Worm (Caenorhabditis elegans) whole organism, early embryonic: ENCODE measurements around the gene fbxa-213.

Experiments used
- B0310.2 ChIP-seq: sonication (generic microtip); optimal IDR thresholded peaks from 2 replicates; lab custom pipeline; 2016; ENCODE audit warnings: mild to moderate bottlenecking, missing genetic modification characterization, missing compliant biosample characterization
- F13C5.2 ChIP-seq: sonication (generic microtip); optimal IDR thresholded peaks from 2 replicates; lab custom pipeline; 2017; ENCODE audit warnings: mild to moderate bottlenecking, missing genetic modification characterization, inconsistent platforms, missing compliant biosample characterization
- aly-1 ChIP-seq: sonication (generic microtip); optimal IDR thresholded peaks from 2 replicates; lab custom pipeline; 2016; ENCODE audit warnings: missing genetic modification characterization, missing compliant biosample characterization
- ama-1 ChIP-seq: fragments of 150-350 bp; optimal IDR thresholded peaks from 2 replicates; lab custom pipeline; 2014
- ceh-13 ChIP-seq: fragments of 200-800 bp; sonication (Bioruptor generic); optimal IDR thresholded peaks from 2 replicates; lab custom pipeline; 2018; ENCODE audit warnings: mild to moderate bottlenecking, missing genetic modification characterization, missing compliant biosample characterization
- ceh-36 ChIP-seq: sonication (generic microtip); optimal IDR thresholded peaks from 2 replicates; lab custom pipeline; 2016; ENCODE audit warnings: missing genetic modification characterization, inconsistent platforms, missing compliant biosample characterization
- ets-7 ChIP-seq: sonication (generic microtip); optimal IDR thresholded peaks from 2 replicates; lab custom pipeline; 2016; ENCODE audit warnings: missing genotype, missing genetic modification characterization, missing compliant biosample characterization
- flt-1 ChIP-seq: fragments of 200-800 bp; sonication (Bioruptor generic); IDR thresholded peaks from 2 replicates; pipeline ENCODE4 v1.3.6; 2022; ENCODE audit warnings: missing genetic modification characterization, missing compliant biosample characterization
- hmbx-1 ChIP-seq: sonication (generic microtip); optimal IDR thresholded peaks from 2 replicates; lab custom pipeline; 2016; ENCODE audit warnings: mild to moderate bottlenecking, missing genetic modification characterization, missing compliant biosample characterization
- hmg-4 ChIP-seq: fragments of 200-800 bp; sonication (Bioruptor generic); optimal IDR thresholded peaks from 2 replicates; lab custom pipeline; 2018; ENCODE audit warnings: mild to moderate bottlenecking, missing genetic modification characterization, missing compliant biosample characterization
- hnd-1 ChIP-seq: sonication (generic microtip); optimal IDR thresholded peaks from 2 replicates; lab custom pipeline; 2016; ENCODE audit warnings: missing genetic modification characterization, missing compliant biosample characterization
- pes-1 ChIP-seq: fragments of 200-800 bp; sonication (Bioruptor generic); IDR thresholded peaks from 2 replicates; pipeline ENCODE4 v1.3.6; 2022; ENCODE audit warnings: missing genetic modification reagents, missing genetic modification characterization, missing compliant biosample characterization
- scrt-1 ChIP-seq: fragments of 200-800 bp; sonication (Bioruptor generic); IDR thresholded peaks from 2 replicates; pipeline ENCODE4 v1.3.6; 2022; ENCODE audit warnings: missing genetic modification characterization, missing compliant biosample characterization
- sea-1 ChIP-seq: fragments of 200-800 bp; sonication (Bioruptor generic); conservative IDR thresholded peaks from 2 replicates; pipeline ENCODE4 v1.3.6; 2022; ENCODE audit warnings: missing genetic modification characterization, missing compliant biosample characterization
- tbx-11 ChIP-seq: fragments of 200-800 bp; sonication (Bioruptor generic); IDR thresholded peaks from 2 replicates; pipeline ENCODE4 v1.3.6; 2022; ENCODE audit warnings: missing genetic modification characterization, missing compliant biosample characterization
- tbx-37 ChIP-seq: fragments of 200-800 bp; sonication (Bioruptor generic); conservative IDR thresholded peaks from 2 replicates; pipeline ENCODE4 v1.3.6; 2022; ENCODE audit warnings: missing genetic modification reagents, missing genetic modification characterization, missing compliant biosample characterization
- tra-4 ChIP-seq: sonication (generic microtip); optimal IDR thresholded peaks from 2 replicates; lab custom pipeline; 2017; ENCODE audit warnings: missing genetic modification characterization, missing compliant biosample characterization

Gene fbxa-213

DNA sequence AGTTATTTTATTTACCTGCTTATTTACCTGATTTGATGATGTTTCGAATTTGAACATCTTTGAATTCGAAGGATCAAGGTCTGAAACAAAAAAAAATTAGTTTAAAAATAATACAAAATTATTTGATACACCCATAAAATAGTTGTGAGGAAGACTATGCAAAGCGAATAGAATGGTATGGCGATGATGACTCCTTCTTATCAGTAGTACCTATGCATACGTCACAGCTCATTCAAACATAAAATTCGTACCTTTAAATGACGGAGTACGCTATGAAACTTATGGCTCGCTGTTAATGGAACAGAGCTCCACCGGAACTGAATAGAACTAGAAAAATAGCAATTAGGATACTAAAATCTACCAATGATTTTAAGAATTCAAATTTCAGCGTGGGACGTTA is 16.4 kb downstream of the fbxa-213 start, which contains the start of gene R10E8.1:
TSS of gene R10E8.1 (minus strand) at position 178 of the 400 bp plus-strand sequence.
- no peak for TF ChIP-seq ama-1
- no peak for TF ChIP-seq hmbx-1 (tag; lab: Kevin White, UChicago)
- TF ChIP-seq ceh-36 (tag; lab: Kevin White, UChicago): no peak
- TF ChIP-seq sea-1 (GFP tag; lab: Robert Waterston, UW): no peak
- TF ChIP-seq hnd-1: no peak

DNA sequence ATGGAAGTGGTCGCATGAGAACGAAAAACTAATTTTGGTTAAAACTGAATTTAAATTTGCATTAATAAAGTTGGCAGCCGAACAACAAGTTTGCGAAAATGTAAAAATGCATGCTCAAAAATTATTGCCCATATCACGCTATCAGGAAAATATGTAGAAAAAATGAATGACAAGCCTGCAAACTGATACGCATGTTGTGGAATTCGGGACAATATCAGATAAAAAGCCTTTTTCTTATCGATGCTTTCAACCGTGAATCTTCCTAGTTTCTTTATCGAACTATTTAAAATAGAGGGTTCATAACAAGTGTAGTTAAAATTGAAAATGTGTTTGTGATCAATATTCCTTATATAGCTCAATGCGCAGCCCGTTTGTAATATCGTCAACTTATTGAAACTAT is 22.6 kb downstream of the fbxa-213 start:
- TF ChIP-seq ceh-13: no peak
- no peak for TF ChIP-seq sea-1 (GFP tag; lab: Robert Waterston, UW)
- no peak for TF ChIP-seq flt-1 (GFP tag; lab: Robert Waterston, UW)
- no peak for TF ChIP-seq scrt-1
- TF ChIP-seq hmbx-1 (tag; lab: Kevin White, UChicago): no peak
- no peak for TF ChIP-seq tra-4 (tag; lab: Kevin White, UChicago)
- no peak for TF ChIP-seq hmg-4 (GFP tag; lab: Kevin White, UChicago)
- TF ChIP-seq ama-1: no peak
- TF ChIP-seq F13C5.2 (tag; lab: Kevin White, UChicago): no peak
- TF ChIP-seq B0310.2 (tag; lab: Kevin White, UChicago): no peak
- no peak for TF ChIP-seq ets-7 (tag; lab: Kevin White, UChicago)
- TF ChIP-seq aly-1 (tag; lab: Kevin White, UChicago): no peak
- no peak for TF ChIP-seq tbx-11
- TF ChIP-seq tbx-37 (GFP tag; lab: Robert Waterston, UW): no peak

DNA sequence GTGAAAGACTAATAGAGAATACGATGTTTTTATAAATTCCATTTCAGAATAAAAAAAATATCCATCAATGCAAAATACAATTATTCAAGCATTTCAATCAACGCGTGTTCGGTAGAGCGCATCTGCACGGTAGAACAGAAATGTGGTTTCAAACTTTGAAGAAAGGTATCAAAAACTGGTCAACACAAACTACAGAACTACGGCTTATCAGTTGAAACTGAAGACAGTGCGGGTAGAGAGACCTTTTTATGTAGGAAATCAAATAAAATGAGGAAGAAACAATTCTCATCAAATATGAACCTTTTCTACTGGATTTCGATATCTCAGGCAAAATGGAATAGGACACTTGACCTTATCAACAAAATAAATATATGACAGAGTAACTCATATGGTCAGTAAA is 24.2 kb downstream of the fbxa-213 start:
- no peak for TF ChIP-seq hnd-1

DNA sequence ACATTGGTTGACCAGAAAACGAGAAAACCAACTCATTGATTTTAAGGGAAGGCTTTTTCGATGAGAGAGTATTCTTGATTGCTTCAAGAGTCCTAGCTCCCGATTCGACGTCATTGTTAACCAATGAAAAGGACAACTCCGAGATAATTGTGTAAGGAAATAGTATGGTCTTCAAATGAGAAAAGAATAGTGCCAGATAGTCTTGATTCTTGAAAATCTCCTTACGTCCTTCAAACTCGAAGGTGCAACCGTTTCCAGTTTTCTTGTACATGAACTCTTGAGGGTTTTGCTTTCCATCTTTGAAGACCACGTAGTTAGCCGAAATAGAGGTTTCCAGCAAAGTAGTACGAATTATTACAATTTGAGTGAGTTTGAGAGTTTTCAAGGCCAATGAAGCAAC is 25.4 kb downstream of the fbxa-213 start:
- no peak for TF ChIP-seq tbx-37 (GFP tag; lab: Robert Waterston, UW)
- TF ChIP-seq sea-1 (GFP tag; lab: Robert Waterston, UW): no peak
- TF ChIP-seq flt-1 (GFP tag; lab: Robert Waterston, UW): no peak
- no peak for TF ChIP-seq hmbx-1 (tag; lab: Kevin White, UChicago)
- TF ChIP-seq aly-1 (tag; lab: Kevin White, UChicago): no peak
- no peak for TF ChIP-seq hnd-1

DNA sequence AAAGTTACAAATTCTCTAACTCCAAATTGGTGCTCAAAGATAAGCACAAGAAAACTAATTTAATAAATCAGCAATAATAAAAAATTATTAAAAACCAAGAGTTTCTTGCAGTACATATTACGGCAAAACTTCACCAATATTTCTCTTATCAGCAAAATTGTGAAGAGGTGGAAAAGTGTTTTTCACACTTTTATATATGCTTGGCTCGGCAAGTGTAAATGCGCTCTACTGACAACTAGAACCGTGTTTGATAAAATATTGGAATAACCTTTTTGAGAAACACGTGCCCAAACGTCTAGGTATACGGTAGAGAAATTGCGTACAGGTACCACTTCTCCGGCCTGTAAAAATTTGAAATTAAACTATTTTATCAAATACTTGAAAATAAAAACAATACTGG is 27.3 kb downstream of the fbxa-213 start, which contains the start of gene R10E8.8:
TSS of gene R10E8.8 (minus strand) at position 343 of the 400 bp plus-strand sequence.
- no peak for TF ChIP-seq ama-1
- no peak for TF ChIP-seq hnd-1
- TF ChIP-seq pes-1: no peak
- no peak for TF ChIP-seq tbx-11

DNA sequence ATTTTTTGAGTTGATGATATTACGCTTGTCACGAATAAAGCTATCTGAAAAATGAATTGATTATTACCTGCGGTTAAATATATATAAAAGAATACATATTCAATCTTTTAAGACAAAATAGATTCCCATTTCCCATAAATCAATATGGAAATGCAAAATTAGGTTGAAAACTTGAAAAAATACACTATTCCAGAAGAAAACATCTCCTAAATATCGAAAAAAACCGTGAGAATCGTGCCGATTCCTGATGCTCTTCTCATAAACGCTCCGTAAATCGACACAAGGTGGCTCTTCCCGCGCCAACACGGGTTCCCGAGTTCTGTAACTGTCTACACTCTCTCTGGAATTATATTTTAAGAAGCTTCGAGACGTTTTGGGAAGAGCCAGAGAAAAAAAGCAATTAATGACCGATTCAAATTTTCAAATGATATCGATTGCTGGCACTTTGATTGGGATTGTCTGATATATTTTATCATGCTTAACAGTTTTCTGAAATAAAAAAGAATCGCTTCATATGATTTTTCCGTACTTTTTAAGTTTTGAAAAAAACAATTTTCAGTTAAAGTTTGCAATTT is 31.8 kb downstream of the fbxa-213 start, which contains the start of gene R10E8.3:
TSS of gene R10E8.3 (minus strand) at position 51 of the 575 bp plus-strand sequence.
- TF ChIP-seq ceh-13: no peak
- TF ChIP-seq F13C5.2 (tag; lab: Kevin White, UChicago): no peak

DNA sequence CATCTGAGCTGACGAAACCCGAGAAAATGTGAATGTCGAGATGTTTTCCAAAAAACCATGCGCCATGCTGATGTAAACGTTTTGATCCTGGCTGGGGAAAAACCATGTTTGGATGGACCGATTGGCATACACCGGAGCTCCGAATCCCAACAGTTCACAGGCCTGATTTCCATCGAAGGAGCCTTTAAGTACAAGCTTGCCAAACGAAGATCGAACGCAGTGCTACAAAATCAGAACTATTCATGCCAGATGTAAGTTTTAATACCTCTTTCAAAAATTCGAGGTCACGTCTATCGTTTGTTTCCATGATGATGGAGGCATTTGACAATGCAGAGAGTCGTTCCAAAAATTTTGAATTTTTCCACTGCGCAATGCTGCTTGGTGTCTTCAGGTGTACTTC is 32.8 kb downstream of the fbxa-213 start:
- TF ChIP-seq scrt-1: no peak
- TF ChIP-seq hmg-4 (GFP tag; lab: Kevin White, UChicago): no peak
- no peak for TF ChIP-seq hmbx-1 (tag; lab: Kevin White, UChicago)
- TF ChIP-seq ets-7 (tag; lab: Kevin White, UChicago): no peak
- no peak for TF ChIP-seq sea-1 (GFP tag; lab: Robert Waterston, UW)
- no peak for TF ChIP-seq pes-1
- TF ChIP-seq ama-1: no peak
- TF ChIP-seq ceh-36 (tag; lab: Kevin White, UChicago): no peak
- TF ChIP-seq hnd-1: no peak
- no peak for TF ChIP-seq ceh-13
- no peak for TF ChIP-seq aly-1 (tag; lab: Kevin White, UChicago)
- no peak for TF ChIP-seq tbx-37 (GFP tag; lab: Robert Waterston, UW)

DNA sequence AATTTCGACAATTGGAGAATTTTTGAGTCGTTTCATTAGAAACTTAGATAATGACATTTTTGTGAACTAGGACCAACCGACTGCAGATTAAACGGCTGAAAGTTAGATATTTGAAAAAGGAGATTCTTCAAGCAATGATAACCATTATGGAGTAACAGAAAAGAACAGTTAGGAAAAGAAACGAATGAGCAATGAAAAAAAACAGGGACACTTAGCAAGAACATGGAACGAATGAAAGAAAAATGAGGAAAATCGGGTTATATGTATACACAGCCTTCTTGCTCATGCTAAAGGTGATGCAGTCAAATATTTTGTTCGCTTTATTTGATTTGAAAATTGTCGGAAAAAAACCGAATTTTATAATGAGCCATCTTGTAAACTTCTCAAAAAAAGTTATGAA is 44.3 kb downstream of the fbxa-213 start, which contains the start of gene F16H6.10:
TSS of gene F16H6.10 (minus strand) at position 101 of the 400 bp plus-strand sequence.
- TF ChIP-seq aly-1 (tag; lab: Kevin White, UChicago) (no peak), tbx-11 (no peak), F13C5.2 (tag; lab: Kevin White, UChicago) (no peak), hnd-1 (no peak), tra-4 (tag; lab: Kevin White, UChicago) (no peak), tbx-37 (GFP tag; lab: Robert Waterston, UW) (no peak), flt-1 (GFP tag; lab: Robert Waterston, UW) (no peak), B0310.2 (tag; lab: Kevin White, UChicago) (no peak), ets-7 (tag; lab: Kevin White, UChicago) (no peak), scrt-1 (no peak), hmbx-1 (tag; lab: Kevin White, UChicago) (no peak), ceh-36 (tag; lab: Kevin White, UChicago) (no peak), ama-1 (no peak), ceh-13 (no peak)
